Worm (Caenorhabditis elegans): ENCODE data around the gene fbxc-15.
"Not testable (repeated sequence)": the region's sequence is repeated elsewhere in the genome, so short reads cannot be mapped to it uniquely, and the experiment has no call there.

Gene fbxc-15

ce11 chrII:982842-983241 is 3.6 kb downstream of the fbxc-15 start, which contains the start of gene srh-274:
Gene srh-274 (plus strand): TSS chrII:983142.
- TF ChIP-seq hmg-4 (GFP tag; optimal IDR thresholded peaks at IDR 0.05), result no peak
- no peak for TF ChIP-seq B0310.2 (tag; optimal IDR thresholded peaks at IDR 0.05)
- no peak for TF ChIP-seq scrt-1 (GFP tag; IDR thresholded peaks at IDR 0.05)
- TF ChIP-seq tbx-11 (GFP tag; IDR thresholded peaks at IDR 0.05), result no peak
- TF ChIP-seq tbx-37 (GFP tag; conservative IDR thresholded peaks at IDR 0.05), result no peak
- no peak for TF ChIP-seq tra-4 (tag; optimal IDR thresholded peaks at IDR 0.05)
- no peak for TF ChIP-seq flt-1 (GFP tag; IDR thresholded peaks at IDR 0.05)
- TF ChIP-seq ets-7 (tag; optimal IDR thresholded peaks at IDR 0.05), result no peak
- TF ChIP-seq pes-1 (GFP tag; IDR thresholded peaks at IDR 0.05), result no peak
- TF ChIP-seq sea-1 (GFP tag; conservative IDR thresholded peaks at IDR 0.05), result no peak
- no peak for TF ChIP-seq ama-1 (optimal IDR thresholded peaks at IDR 0.05)
- no peak for TF ChIP-seq aly-1 (tag; optimal IDR thresholded peaks at IDR 0.05)
- no peak for TF ChIP-seq ceh-13 (GFP tag; optimal IDR thresholded peaks at IDR 0.05)
- no peak for TF ChIP-seq ceh-36 (tag; optimal IDR thresholded peaks at IDR 0.05)

- not testable (repeated sequence) for TF ChIP-seq F13C5.2 (tag; optimal IDR thresholded peaks at IDR 0.05); pes-1 (GFP tag; IDR thresholded peaks at IDR 0.05); hmg-4 (GFP tag; optimal IDR thresholded peaks at IDR 0.05)
Measured at ce11 chrII:985703-986102, 6.5 kb downstream of the fbxc-15 start, which contains the start of gene fbxc-40. Gene fbxc-40 (plus strand): TSS chrII:986003.

- TF ChIP-seq tbx-37 (GFP tag; conservative IDR thresholded peaks at IDR 0.05) (no peak), scrt-1 (GFP tag; IDR thresholded peaks at IDR 0.05) (no peak), hmbx-1 (tag; optimal IDR thresholded peaks at IDR 0.05) (no peak), hnd-1 (tag; optimal IDR thresholded peaks at IDR 0.05) (no peak), tbx-11 (GFP tag; IDR thresholded peaks at IDR 0.05) (no peak), tra-4 (tag; optimal IDR thresholded peaks at IDR 0.05) (no peak), sea-1 (GFP tag; conservative IDR thresholded peaks at IDR 0.05) (no peak), flt-1 (GFP tag; IDR thresholded peaks at IDR 0.05) (no peak), F13C5.2 (tag; optimal IDR thresholded peaks at IDR 0.05) (no peak), pes-1 (GFP tag; IDR thresholded peaks at IDR 0.05) (no peak), ets-7 (tag; optimal IDR thresholded peaks at IDR 0.05) (no peak), aly-1 (tag; optimal IDR thresholded peaks at IDR 0.05) (no peak), ama-1 (optimal IDR thresholded peaks at IDR 0.05) (no peak), B0310.2 (tag; optimal IDR thresholded peaks at IDR 0.05) (no peak), ceh-36 (tag; optimal IDR thresholded peaks at IDR 0.05) (no peak), ceh-13 (GFP tag; optimal IDR thresholded peaks at IDR 0.05) (no peak), hmg-4 (GFP tag; optimal IDR thresholded peaks at IDR 0.05) (no peak)
Measured at ce11 chrII:988437-988836, 9.2 kb downstream of the fbxc-15 start, which contains the start of gene fbxc-39. Gene fbxc-39 (plus strand): TSS chrII:988737.

ce11 chrII:991300-991699 is 12.1 kb downstream of the fbxc-15 start, which contains the start of gene fbxc-42:
Gene fbxc-42 (plus strand): TSS chrII:991600.
- TF ChIP-seq tbx-37 (GFP tag; conservative IDR thresholded peaks at IDR 0.05) (no peak), ceh-36 (tag; optimal IDR thresholded peaks at IDR 0.05) (no peak), aly-1 (tag; optimal IDR thresholded peaks at IDR 0.05) (no peak), B0310.2 (tag; optimal IDR thresholded peaks at IDR 0.05) (no peak), ets-7 (tag; optimal IDR thresholded peaks at IDR 0.05) (no peak), ceh-13 (GFP tag; optimal IDR thresholded peaks at IDR 0.05) (no peak), hmbx-1 (tag; optimal IDR thresholded peaks at IDR 0.05) (no peak), tbx-11 (GFP tag; IDR thresholded peaks at IDR 0.05) (no peak), scrt-1 (GFP tag; IDR thresholded peaks at IDR 0.05) (no peak), hmg-4 (GFP tag; optimal IDR thresholded peaks at IDR 0.05) (no peak), hnd-1 (tag; optimal IDR thresholded peaks at IDR 0.05) (no peak), flt-1 (GFP tag; IDR thresholded peaks at IDR 0.05) (no peak), pes-1 (GFP tag; IDR thresholded peaks at IDR 0.05) (no peak), sea-1 (GFP tag; conservative IDR thresholded peaks at IDR 0.05) (no peak), tra-4 (tag; optimal IDR thresholded peaks at IDR 0.05) (no peak), F13C5.2 (tag; optimal IDR thresholded peaks at IDR 0.05) (no peak), ama-1 (optimal IDR thresholded peaks at IDR 0.05) (no peak)

- not testable (repeated sequence) for TF ChIP-seq ets-7 (tag; optimal IDR thresholded peaks at IDR 0.05); aly-1 (tag; optimal IDR thresholded peaks at IDR 0.05); flt-1 (GFP tag; IDR thresholded peaks at IDR 0.05)
Measured at ce11 chrII:994231-994630, 15.0 kb downstream of the fbxc-15 start, which contains the start of gene F45D11.7. Gene F45D11.7 (plus strand): TSS chrII:994531.

ce11 chrII:996112-996511 is 16.9 kb downstream of the fbxc-15 start, which contains the start of gene F45D11.11:
Gene F45D11.11 (minus strand): TSS chrII:996212.
- TF ChIP-seq ceh-13 (GFP tag; optimal IDR thresholded peaks at IDR 0.05); ama-1 (optimal IDR thresholded peaks at IDR 0.05); hmg-4 (GFP tag; optimal IDR thresholded peaks at IDR 0.05): not testable (repeated sequence)

DNA sequence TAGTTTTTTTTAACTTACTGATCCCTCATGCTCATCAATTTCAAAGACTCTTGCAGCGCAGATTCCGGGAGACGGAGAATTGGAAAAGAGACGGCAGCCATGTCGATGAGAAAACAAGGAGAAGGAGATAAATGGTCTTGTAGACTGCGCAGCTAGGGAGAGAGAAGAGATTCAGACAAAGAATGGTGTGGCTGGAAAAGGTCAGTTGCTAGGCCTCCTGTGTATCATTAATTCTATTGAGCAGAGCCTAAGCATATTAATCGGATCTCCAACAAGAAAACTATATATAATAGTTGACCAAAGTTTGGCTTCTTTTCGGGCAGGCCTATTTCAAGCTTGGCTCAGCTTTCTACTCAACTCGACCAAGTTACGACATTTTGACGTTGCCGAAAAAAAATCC is 20.3 kb downstream of the fbxc-15 start, which contains the start of gene fbxb-29:
TSS of gene fbxb-29 (minus strand) at position 101 of the 400 bp plus-strand sequence.
- TF ChIP-seq tbx-11 (GFP tag; IDR thresholded peaks at IDR 0.05), result no peak
- TF ChIP-seq hmg-4 (GFP tag; optimal IDR thresholded peaks at IDR 0.05), result no peak
- TF ChIP-seq sea-1 (GFP tag; conservative IDR thresholded peaks at IDR 0.05), result no peak
- TF ChIP-seq pes-1 (GFP tag; IDR thresholded peaks at IDR 0.05), result no peak
- no peak for TF ChIP-seq ama-1 (optimal IDR thresholded peaks at IDR 0.05)

DNA sequence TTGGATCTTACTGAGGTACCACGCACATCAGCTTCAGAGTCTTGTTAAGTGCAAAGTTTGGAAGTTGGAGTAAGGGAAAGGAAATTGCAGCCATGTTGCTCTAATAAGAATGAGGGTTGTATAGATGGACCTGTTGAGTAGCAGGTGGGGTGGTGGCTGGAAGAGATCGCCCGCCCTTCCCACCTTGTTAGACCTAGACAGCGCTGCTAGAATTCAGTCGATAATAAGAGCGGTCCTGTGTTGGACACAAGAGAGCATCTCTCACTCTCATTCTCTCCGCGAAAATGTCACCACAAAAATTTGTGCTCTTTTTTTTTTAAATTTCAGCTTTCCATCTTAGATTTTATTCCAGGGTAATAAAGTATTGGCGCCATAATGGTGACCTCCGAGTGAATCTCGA is 22.1 kb downstream of the fbxc-15 start, which contains the start of the genes fbxb-30 and F45D11.5:
TSS of gene fbxb-30 (minus strand) at position 101 of the 400 bp plus-strand sequence.
TSS of gene F45D11.5 (plus strand) at position 352 of the 400 bp plus-strand sequence.
- TF ChIP-seq hmbx-1 (tag; optimal IDR thresholded peaks at IDR 0.05) (no peak), hnd-1 (tag; optimal IDR thresholded peaks at IDR 0.05) (no peak), ceh-36 (tag; optimal IDR thresholded peaks at IDR 0.05) (no peak), ets-7 (tag; optimal IDR thresholded peaks at IDR 0.05) (no peak), ceh-13 (GFP tag; optimal IDR thresholded peaks at IDR 0.05) (no peak), ama-1 (optimal IDR thresholded peaks at IDR 0.05) (no peak), aly-1 (tag; optimal IDR thresholded peaks at IDR 0.05) (no peak), tbx-37 (GFP tag; conservative IDR thresholded peaks at IDR 0.05) (no peak)
